Worm (Caenorhabditis elegans) whole organism, L3 larva: ENCODE results near the gene srlf-17.

Experiments used
- R02D3.7 ChIP-seq: fragments of 150-350 bp; optimal IDR thresholded peaks from 2 replicates; lab custom pipeline; 2014; ENCODE audit warnings: missing biosample characterization, missing genetic modification characterization
- ceh-16 ChIP-seq: sonication (generic microtip); optimal IDR thresholded peaks from 2 replicates; lab custom pipeline; 2017; ENCODE audit warnings: missing biosample characterization, missing genetic modification characterization
- ceh-82 ChIP-seq: fragments of 150-350 bp; optimal IDR thresholded peaks from 2 replicates; lab custom pipeline; 2014; ENCODE audit warnings: missing biosample characterization, missing genetic modification characterization
- egl-27 ChIP-seq: sonication (generic microtip); optimal IDR thresholded peaks from 4 replicates; lab custom pipeline; 2017; ENCODE audit warnings: missing biosample characterization, missing genetic modification reagents, missing genetic modification characterization
- fos-1 ChIP-seq: fragments of 150-350 bp; optimal IDR thresholded peaks from 2 replicates; lab custom pipeline; 2014; ENCODE audit warnings: missing biosample characterization, missing genetic modification characterization
- hmg-11 ChIP-seq: sonication (generic microtip); optimal IDR thresholded peaks from 2 replicates; lab custom pipeline; 2016; ENCODE audit warnings: missing genetic modification characterization, missing compliant biosample characterization
- nhr-11 ChIP-seq: fragments of 150-350 bp; optimal IDR thresholded peaks from 2 replicates; lab custom pipeline; 2014; ENCODE audit warnings: missing biosample characterization, missing genetic modification characterization
- nhr-67 ChIP-seq: fragments of 150-350 bp; optimal IDR thresholded peaks from 2 replicates; lab custom pipeline; 2014; ENCODE audit warnings: missing biosample characterization, missing genetic modification characterization
- nhr-76 ChIP-seq: fragments of 150-350 bp; sonication (generic microtip); optimal IDR thresholded peaks from 5 replicates; lab custom pipeline; 2014; ENCODE audit warnings: missing biosample characterization, missing genetic modification characterization
- snpc-4 ChIP-seq: fragments of 150-350 bp; optimal IDR thresholded peaks from 2 replicates; lab custom pipeline; 2014; ENCODE audit warnings: missing biosample characterization, missing genetic modification characterization
- unc-39 ChIP-seq: sonication (generic microtip); optimal IDR thresholded peaks from 4 replicates; lab custom pipeline; 2017; ENCODE audit warnings: missing biosample characterization, missing genetic modification characterization
- ztf-11 ChIP-seq: fragments of 150-350 bp; optimal IDR thresholded peaks from 2 replicates; lab custom pipeline; 2014; ENCODE audit warnings: missing biosample characterization, missing genetic modification characterization

DNA sequence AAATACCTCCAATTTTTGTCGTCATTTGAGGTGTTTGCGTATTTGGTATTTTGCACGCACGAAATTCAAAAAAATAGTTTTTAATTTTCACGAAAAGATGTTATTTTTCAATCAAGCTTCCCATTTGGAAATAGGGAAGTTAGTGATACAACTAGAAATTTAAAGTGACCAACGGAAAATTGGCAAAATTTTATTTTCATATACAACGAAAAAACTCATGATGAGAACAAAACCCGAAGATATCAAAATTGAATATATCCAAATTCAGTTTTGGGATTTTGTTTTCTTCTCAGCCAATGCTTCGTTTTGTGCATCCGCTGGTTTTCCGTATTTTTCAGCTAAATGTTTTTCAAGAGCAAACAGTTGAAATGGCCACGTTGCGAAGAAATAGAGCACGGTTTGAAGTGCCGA, 43.4 kb upstream of the srlf-17 start:
- TF ChIP-seq snpc-4, result no peak
- no peak for TF ChIP-seq egl-27 (tag; lab: Kevin White, UChicago)
- TF ChIP-seq hmg-11 (tag; lab: Kevin White, UChicago), result no peak
- TF ChIP-seq nhr-76, result no peak
- no peak for TF ChIP-seq nhr-11 (tag; lab: Kevin White, UChicago)
- TF ChIP-seq ceh-82 (tag; lab: Kevin White, UChicago), result no peak
- no peak for TF ChIP-seq R02D3.7
- no peak for TF ChIP-seq fos-1
- TF ChIP-seq ztf-11 (tag; lab: Kevin White, UChicago), result no peak
- TF ChIP-seq ceh-16, result no peak
- TF ChIP-seq unc-39 (tag; lab: Kevin White, UChicago), result no peak
- TF ChIP-seq nhr-67 (tag; lab: Kevin White, UChicago), result no peak
